Worm (Caenorhabditis elegans) whole organism, midembryonic: ENCODE measurements around the gene F31D4.5.

Experiments
- T22C8.4 ChIP-seq: fragments of 200-800 bp; sonication (Bioruptor generic); IDR thresholded peaks from 2 replicates; pipeline ENCODE4 v1.3.6; 2022; ENCODE audit warnings: missing genetic modification characterization, missing compliant biosample characterization
- cog-1 ChIP-seq: sonication (generic microtip); optimal IDR thresholded peaks from 2 replicates; lab custom pipeline; 2016; ENCODE audit warnings: missing genetic modification characterization, missing compliant biosample characterization
- flt-1 ChIP-seq: fragments of 200-800 bp; sonication (Bioruptor generic); IDR thresholded peaks from 2 replicates; pipeline ENCODE4 v1.3.6; 2022; ENCODE audit warnings: missing genetic modification characterization, missing compliant biosample characterization
- klf-2 ChIP-seq: fragments of 200-800 bp; sonication (Bioruptor generic); conservative IDR thresholded peaks from 2 replicates; pipeline ENCODE4 v1.3.6; 2022; ENCODE audit warnings: missing genetic modification reagents, missing genetic modification characterization, missing compliant biosample characterization
- med-1 ChIP-seq: sonication (generic microtip); optimal IDR thresholded peaks from 2 replicates; lab custom pipeline; 2017; ENCODE audit warnings: missing genetic modification characterization, mild to moderate bottlenecking, missing compliant biosample characterization, antibody characterized with exemption, missing genetic modification reagents; ENCODE audit not compliant: insufficient read depth
- ref-1 ChIP-seq: fragments of 200-800 bp; sonication (Bioruptor generic); conservative IDR thresholded peaks from 2 replicates; pipeline ENCODE4 v1.3.6; 2022; ENCODE audit warnings: missing genetic modification reagents, missing genetic modification characterization, missing compliant biosample characterization
- tab-1 ChIP-seq: fragments of 200-800 bp; sonication (Bioruptor generic); IDR thresholded peaks from 2 replicates; pipeline ENCODE4 v1.3.6; 2022; ENCODE audit warnings: missing genetic modification characterization, missing compliant biosample characterization
- ztf-23 ChIP-seq: fragments of 200-800 bp; sonication (Bioruptor generic); IDR thresholded peaks from 2 replicates; pipeline ENCODE4 v1.3.6; 2022; ENCODE audit warnings: missing genetic modification reagents, missing genetic modification characterization, missing compliant biosample characterization
- ztf-29 ChIP-seq: fragments of 200-800 bp; sonication (Bioruptor generic); IDR thresholded peaks from 2 replicates; pipeline ENCODE4 v1.3.6; 2022; ENCODE audit warnings: missing genetic modification reagents, missing genetic modification characterization, missing compliant biosample characterization

F31D4.5 gene

DNA sequence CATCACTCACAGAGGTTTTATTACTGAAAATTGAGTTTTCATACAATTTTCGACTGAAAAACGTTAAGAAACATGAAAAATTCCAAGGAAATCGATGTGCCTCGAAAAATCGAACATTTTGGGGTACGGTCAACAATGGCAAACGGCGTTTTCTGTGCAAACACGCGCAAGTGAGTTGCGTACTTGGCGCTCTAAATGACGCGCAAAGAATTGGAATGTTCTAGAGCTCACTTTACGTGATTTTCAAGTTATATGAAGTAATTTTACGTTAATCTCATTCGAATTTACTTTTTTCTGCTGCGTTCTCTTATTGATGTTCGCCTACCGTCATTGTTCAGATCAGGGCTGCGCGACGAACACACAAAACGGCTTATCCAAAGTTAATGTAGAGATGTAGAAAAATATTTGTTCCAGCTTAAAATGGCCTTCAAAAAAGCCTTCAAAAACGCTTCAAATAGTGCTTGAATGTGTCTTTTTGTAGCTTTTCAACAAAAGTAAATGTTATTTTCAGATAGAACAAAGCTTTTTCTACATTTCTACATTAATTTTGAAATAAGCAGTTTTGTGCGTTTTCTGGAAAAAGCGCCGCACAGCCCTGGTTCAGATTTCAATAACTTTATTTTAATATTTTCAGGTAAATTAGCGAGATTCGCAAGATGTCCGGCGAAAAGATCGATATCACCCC lies 8.2 kb upstream of the F31D4.5 start, which contains the start of the genes F31D4.2 and fkb-6:
TSS of gene F31D4.2 (minus strand) at position 23 of the 685 bp plus-strand sequence.
TSS of gene fkb-6 (plus strand) at position 635 of the 685 bp plus-strand sequence.
- TF ChIP-seq ztf-23 (GFP tag; lab: Robert Waterston, UW) (no peak), klf-2 (GFP tag; lab: Robert Waterston, UW) (no peak), med-1 (no peak), T22C8.4 (GFP tag; lab: Robert Waterston, UW) (no peak), cog-1 (tag; lab: Kevin White, UChicago) (peak; percentile 6), ref-1 (GFP tag; lab: Robert Waterston, UW) (no peak), ztf-29 (no peak)

- no peak for TF ChIP-seq tab-1
- TF ChIP-seq T22C8.4 (GFP tag; lab: Robert Waterston, UW) = no peak
- no peak for TF ChIP-seq ref-1 (GFP tag; lab: Robert Waterston, UW)
- TF ChIP-seq ztf-29 = no peak
- TF ChIP-seq klf-2 (GFP tag; lab: Robert Waterston, UW) = no peak
- no peak for TF ChIP-seq flt-1 (GFP tag; lab: Robert Waterston, UW)
- TF ChIP-seq ztf-23 (GFP tag; lab: Robert Waterston, UW) = no peak
- TF ChIP-seq med-1 = no peak
- no peak for TF ChIP-seq cog-1 (tag; lab: Kevin White, UChicago)
Observed at ce11 chrV:20847743-20848229, 6.1 kb upstream of the F31D4.5 start.

DNA sequence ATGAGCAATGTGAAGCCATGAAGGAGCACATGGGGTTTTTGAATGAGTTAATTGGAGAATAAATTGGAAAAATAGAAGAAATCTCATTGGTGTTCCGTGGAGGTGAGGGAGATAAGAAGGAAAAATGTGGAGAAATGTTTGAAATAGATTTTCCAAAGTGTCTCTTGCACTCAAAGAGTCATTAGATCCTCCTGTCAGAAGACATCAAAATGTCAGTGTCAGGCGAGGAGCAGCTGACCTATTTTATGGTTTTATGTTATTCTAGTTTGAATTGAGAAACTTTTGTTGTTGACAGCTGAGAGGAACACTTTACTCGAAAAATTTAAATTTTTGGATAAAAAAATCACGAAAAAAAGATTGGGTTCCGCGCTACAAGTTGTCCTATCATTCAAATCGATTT lies 3.3 kb upstream of the F31D4.5 start, which contains the start of gene clec-264:
TSS of gene clec-264 (minus strand) at position 122 of the 400 bp plus-strand sequence.
- TF ChIP-seq cog-1 (tag; lab: Kevin White, UChicago) = no peak

- TF ChIP-seq flt-1 (GFP tag; lab: Robert Waterston, UW) (peak; percentile 65; the same call in 1 of the 2 replicates), klf-2 (GFP tag; lab: Robert Waterston, UW) (no peak), cog-1 (tag; lab: Kevin White, UChicago) (no peak), ztf-23 (GFP tag; lab: Robert Waterston, UW) (peak; percentile 57; the same call in 1 of the 2 replicates), med-1 (peak; percentile 41), ref-1 (GFP tag; lab: Robert Waterston, UW) (no peak), ztf-29 (no peak), tab-1 (peak; percentile 41; the same call in 1 of the 2 replicates), T22C8.4 (GFP tag; lab: Robert Waterston, UW) (no peak)
Observed at ce11 chrV:20851847-20852386, 2.0 kb upstream of the F31D4.5 start, which contains the start of gene ndua-1. ndua-1 (minus strand) TSS chrV:20851897.

DNA sequence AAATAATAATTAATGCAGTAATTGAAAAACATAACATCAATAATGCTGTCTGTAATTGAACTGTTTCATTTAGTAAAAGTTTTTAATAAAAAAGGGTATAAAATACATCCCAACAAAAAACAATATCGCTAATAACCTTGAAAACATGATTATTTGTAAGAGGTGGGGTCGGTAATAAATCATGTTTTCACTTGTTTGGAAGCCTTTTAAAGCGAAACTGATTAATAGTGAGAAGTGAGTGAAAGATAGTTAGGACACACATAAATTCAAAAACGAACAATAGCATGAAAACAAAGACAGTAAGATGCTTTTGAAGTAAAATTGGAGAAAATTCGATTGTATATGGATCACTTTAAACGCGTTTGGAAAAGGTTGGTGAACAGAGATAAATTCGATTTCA lies 7.2 kb downstream of the F31D4.5 start, which contains the start of gene try-4:
TSS of gene try-4 (minus strand) at position 74 of the 400 bp plus-strand sequence.
- TF ChIP-seq ztf-23 (GFP tag; lab: Robert Waterston, UW) (no peak), flt-1 (GFP tag; lab: Robert Waterston, UW) (no peak), ztf-29 (no peak), med-1 (no peak), T22C8.4 (GFP tag; lab: Robert Waterston, UW) (no peak), tab-1 (no peak), klf-2 (GFP tag; lab: Robert Waterston, UW) (no peak), cog-1 (tag; lab: Kevin White, UChicago) (no peak), ref-1 (GFP tag; lab: Robert Waterston, UW) (no peak)

ce11 chrV:20862681-20863080 lies 8.8 kb downstream of the F31D4.5 start, which contains the start of gene twk-35:
twk-35 (plus strand) TSS chrV:20862981.
- TF ChIP-seq ref-1 (GFP tag; lab: Robert Waterston, UW) (no peak), tab-1 (no peak), ztf-29 (no peak), flt-1 (GFP tag; lab: Robert Waterston, UW) (no peak), med-1 (no peak), klf-2 (GFP tag; lab: Robert Waterston, UW) (no peak), ztf-23 (GFP tag; lab: Robert Waterston, UW) (no peak), cog-1 (tag; lab: Kevin White, UChicago) (no peak), T22C8.4 (GFP tag; lab: Robert Waterston, UW) (no peak)

DNA sequence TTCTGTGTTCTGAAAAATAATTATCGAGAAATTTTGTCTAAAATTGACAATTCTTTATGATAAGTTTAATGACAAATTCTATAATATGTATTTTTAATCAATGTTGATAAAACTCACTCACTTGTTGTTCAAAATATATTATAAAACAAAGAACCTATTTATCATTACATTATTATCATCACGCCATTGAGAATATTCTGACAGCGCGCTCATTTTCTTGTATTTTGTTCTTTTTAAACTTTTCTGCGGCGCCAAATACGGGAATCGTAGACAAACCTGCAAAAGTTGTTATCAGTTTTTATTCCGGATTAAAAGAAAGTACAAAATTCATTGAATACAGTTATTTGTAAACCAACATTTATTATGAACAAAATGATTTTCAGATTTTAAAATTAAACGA lies 12.5 kb downstream of the F31D4.5 start:
- TF ChIP-seq ref-1 (GFP tag; lab: Robert Waterston, UW) (no peak), T22C8.4 (GFP tag; lab: Robert Waterston, UW) (no peak), klf-2 (GFP tag; lab: Robert Waterston, UW) (no peak), flt-1 (GFP tag; lab: Robert Waterston, UW) (no peak), med-1 (no peak), tab-1 (no peak), ztf-23 (GFP tag; lab: Robert Waterston, UW) (no peak), cog-1 (tag; lab: Kevin White, UChicago) (no peak), ztf-29 (no peak)

ce11 chrV:20868329-20868728 lies 14.5 kb downstream of the F31D4.5 start, which contains the start of gene F31D4.8:
F31D4.8 (minus strand) TSS chrV:20868429.
- TF ChIP-seq med-1 = no peak
- no peak for TF ChIP-seq cog-1 (tag; lab: Kevin White, UChicago)
- TF ChIP-seq ztf-23 (GFP tag; lab: Robert Waterston, UW) = no peak
- TF ChIP-seq ztf-29 = no peak
- no peak for TF ChIP-seq flt-1 (GFP tag; lab: Robert Waterston, UW)
- TF ChIP-seq ref-1 (GFP tag; lab: Robert Waterston, UW) = no peak
- no peak for TF ChIP-seq tab-1
- no peak for TF ChIP-seq T22C8.4 (GFP tag; lab: Robert Waterston, UW)
- TF ChIP-seq klf-2 (GFP tag; lab: Robert Waterston, UW) = no peak

ce11 chrV:20870633-20871032 lies 16.8 kb downstream of the F31D4.5 start:
- TF ChIP-seq ztf-23 (GFP tag; lab: Robert Waterston, UW) = no peak
- no peak for TF ChIP-seq cog-1 (tag; lab: Kevin White, UChicago)
- TF ChIP-seq tab-1 = no peak
- TF ChIP-seq klf-2 (GFP tag; lab: Robert Waterston, UW) = no peak
- no peak for TF ChIP-seq T22C8.4 (GFP tag; lab: Robert Waterston, UW)
- no peak for TF ChIP-seq med-1
- TF ChIP-seq ref-1 (GFP tag; lab: Robert Waterston, UW) = no peak
- no peak for TF ChIP-seq ztf-29
- TF ChIP-seq flt-1 (GFP tag; lab: Robert Waterston, UW) = no peak
